Worm (Caenorhabditis elegans) whole organism, L4/young adult: ENCODE data around the gene T16D1.1.

Source experiments
- W03F9.2 ChIP-seq: fragments of 150-350 bp; optimal IDR thresholded peaks from 2 replicates; lab custom pipeline; 2014; ENCODE audit warnings: missing biosample characterization, missing genetic modification characterization
- him-1 ChIP-seq: sonication (generic microtip); optimal IDR thresholded peaks from 2 replicates; lab custom pipeline; 2016; ENCODE audit warnings: missing genotype, missing genetic modification reagents, missing genetic modification characterization, missing compliant biosample characterization

ce11 chrII:5212675-5213074 is 28.8 kb downstream of the T16D1.1 start, which contains the start of gene C34F11.1:
- TF ChIP-seq him-1 (tag; lab: Kevin White, UChicago): no peak
- TF ChIP-seq W03F9.2 (tag; lab: Kevin White, UChicago): no peak
